Fruit fly (Drosophila melanogaster): Measurements from ENCODE around the gene Sdic3.

Sdic3 gene

dm6 chrX:20173464-20173995 is 20.5 kb downstream of the Sdic3 start, which contains the start of gene AnxB10 (continued):
- TF ChIP-seq CG8944 (GFP tag; optimal IDR thresholded peaks at IDR 0.05): peak; percentile 47
- TF ChIP-seq unpg (GFP tag; optimal IDR thresholded peaks at IDR 0.05): peak; percentile 29
- peak; percentile 34; the same call in 1 of the 2 replicates for TF ChIP-seq ranshi (GFP tag; IDR thresholded peaks at IDR 0.05)
- peak; percentile 49 for TF ChIP-seq grau (tag; optimal IDR thresholded peaks at IDR 0.05)
- no peak for TF ChIP-seq trh (GFP tag; optimal IDR thresholded peaks at IDR 0.05)
- peak; percentile 37 for TF ChIP-seq NfI (GFP tag; optimal IDR thresholded peaks at IDR 0.05)
- TF ChIP-seq insv (GFP tag; optimal IDR thresholded peaks at IDR 0.05): no peak
- peak; percentile 61 for TF ChIP-seq CG10979 (tag; optimal IDR thresholded peaks at IDR 0.05)
- peak; percentile 32 for TF ChIP-seq CG6254 (GFP tag; optimal IDR thresholded peaks at IDR 0.05)
- TF ChIP-seq psq (GFP tag; optimal IDR thresholded peaks at IDR 0.05): no peak
- TF ChIP-seq HmgZ (tag; optimal IDR thresholded peaks at IDR 0.05): no peak
- peak; percentile 75 for TF ChIP-seq CG6689 (GFP tag; IDR thresholded peaks at IDR 0.05)
- no peak for TF ChIP-seq sna (GFP tag; IDR thresholded peaks at IDR 0.05; ENCODE audit: partially characterized antibody)
- TF ChIP-seq Atf6 (GFP tag; IDR thresholded peaks at IDR 0.05): peak; percentile 36; the same call in 1 of the 2 replicates
- TF ChIP-seq CG18764 (GFP tag; optimal IDR thresholded peaks at IDR 0.05): peak; percentile 31
- TF ChIP-seq CG18262 (tag; optimal IDR thresholded peaks at IDR 0.05): peak; percentile 68
- peak; percentile 5 for TF ChIP-seq salm (tag; optimal IDR thresholded peaks at IDR 0.05)
- TF ChIP-seq Asciz (GFP tag; optimal IDR thresholded peaks at IDR 0.05): peak; percentile 63
- TF ChIP-seq dm (GFP tag; optimal IDR thresholded peaks at IDR 0.05): no peak
- TF ChIP-seq CG9932 (GFP tag; IDR thresholded peaks at IDR 0.05): 0 out of 2 replicates have a peak, but pooled peaks have one; percentile 21
- TF ChIP-seq HmgD (GFP tag; optimal IDR thresholded peaks at IDR 0.05): no peak
- no peak for TF ChIP-seq CG10959 (GFP tag; IDR thresholded peaks at IDR 0.05)
- TF ChIP-seq CG1792 (GFP tag; optimal IDR thresholded peaks at IDR 0.05): peak; percentile 76
- no peak for TF ChIP-seq ERR (GFP tag; optimal IDR thresholded peaks at IDR 0.05)
- TF ChIP-seq CG31365 (tag; optimal IDR thresholded peaks at IDR 0.05): no peak
- TF ChIP-seq CG14965 (GFP tag; optimal IDR thresholded peaks at IDR 0.05; ENCODE audit: borderline replicate concordance): no peak
- peak; percentile 51; the same call in 1 of the 3 replicates for TF ChIP-seq so (GFP tag; IDR thresholded peaks at IDR 0.05)
- 0 out of 2 replicates have a peak, but pooled peaks have one; percentile 24 for TF ChIP-seq CG43689 (GFP tag; IDR thresholded peaks at IDR 0.05)
- TF ChIP-seq Doc3 (GFP tag; IDR thresholded peaks at IDR 0.05; ENCODE audit: partially characterized antibody): no peak
- TF ChIP-seq Hmx (GFP tag; optimal IDR thresholded peaks at IDR 0.05): no peak
- no peak for TF ChIP-seq eve (GFP tag; optimal IDR thresholded peaks at IDR 0.05)
- TF ChIP-seq Xbp1 (GFP tag; optimal IDR thresholded peaks at IDR 0.05): peak; percentile 68
- TF ChIP-seq twi (tag; optimal IDR thresholded peaks at IDR 0.05): no peak
- TF ChIP-seq kah (GFP tag; optimal IDR thresholded peaks at IDR 0.05): no peak

dm6 chrX:20169898-20170297 is 24.1 kb downstream of the Sdic3 start, which contains the start of the genes CG9581 and CG9578:
Gene CG9581 (minus strand): TSS chrX:20169981.
Gene CG9578 (plus strand): TSS chrX:20170222.
- TF ChIP-seq CoRest (tag; optimal IDR thresholded peaks at IDR 0.05) (peak; percentile 40), kah (GFP tag; optimal IDR thresholded peaks at IDR 0.05) (no peak), da (GFP tag; optimal IDR thresholded peaks at IDR 0.05) (no peak), CG8478 (optimal IDR thresholded peaks at IDR 0.05) (no peak), C15 (GFP tag; IDR thresholded peaks at IDR 0.05) (no peak), Sry-δ (GFP tag; optimal IDR thresholded peaks at IDR 0.05) (peak; percentile 82), CG17328 (GFP tag; IDR thresholded peaks at IDR 0.05) (no peak), CG11504 (tag; optimal IDR thresholded peaks at IDR 0.05) (no peak), CG10565 (GFP tag; optimal IDR thresholded peaks at IDR 0.05) (no peak), Mad (GFP tag; optimal IDR thresholded peaks at IDR 0.05) (no peak), CG3995 (GFP tag; optimal IDR thresholded peaks at IDR 0.05) (peak; percentile 32), Hr78 (GFP tag; optimal IDR thresholded peaks at IDR 0.05) (no peak), ttk (GFP tag; IDR thresholded peaks at IDR 0.05) (no peak), corto (GFP tag; optimal IDR thresholded peaks at IDR 0.05) (no peak), h (optimal IDR thresholded peaks at IDR 0.05) (no peak), klu (GFP tag; IDR thresholded peaks at IDR 0.05) (no peak), sens (GFP tag) (no peak), Oli (tag; optimal IDR thresholded peaks at IDR 0.05) (no peak), tup (GFP tag; optimal IDR thresholded peaks at IDR 0.05) (no peak), CG12659 (GFP tag; optimal IDR thresholded peaks at IDR 0.05) (peak; percentile 16)
